Fruit fly (Drosophila melanogaster): ENCODE results near the gene CG5645.

The CG5645 gene

dm6 chr3L:12096799-12097662, 39.5 kb downstream of the CG5645 start (continued):
- TF ChIP-seq Eip74EF (GFP tag; optimal IDR thresholded peaks at IDR 0.05), result peak in 1 of 2 experiments; percentile 1
- TF ChIP-seq CG34376 (GFP tag; optimal IDR thresholded peaks at IDR 0.05), result no peak
- no peak for TF ChIP-seq Chrac-16 (GFP tag; optimal IDR thresholded peaks at IDR 0.05)
- peak; percentile 28 for TF ChIP-seq dmrt99B (tag; optimal IDR thresholded peaks at IDR 0.05)
- TF ChIP-seq schlank (tag; optimal IDR thresholded peaks at IDR 0.05), result no peak
- TF ChIP-seq amos (GFP tag; IDR thresholded peaks at IDR 0.05; ENCODE audit: partially characterized antibody), result no peak
- TF ChIP-seq CG32767 (GFP tag; IDR thresholded peaks at IDR 0.05), result 0 out of 2 replicates have a peak, but pooled peaks have one; percentile 16
- peak; percentile 25 for TF ChIP-seq Blimp-1 (GFP tag; optimal IDR thresholded peaks at IDR 0.05)
- no peak for TF ChIP-seq CG15601 (tag; optimal IDR thresholded peaks at IDR 0.05)
- no peak for TF ChIP-seq scrt (GFP tag; optimal IDR thresholded peaks at IDR 0.05)
- TF ChIP-seq trem (tag; optimal IDR thresholded peaks at IDR 0.05), result peak; percentile 24
- peak; percentile 63; the same call in 1 of the 2 replicates for TF ChIP-seq Drgx (GFP tag; IDR thresholded peaks at IDR 0.05)
- no peak for TF ChIP-seq CG32772 (GFP tag; IDR thresholded peaks at IDR 0.05)
- no peak for TF ChIP-seq pho (GFP tag; optimal IDR thresholded peaks at IDR 0.05)
- peak; percentile 5 for TF ChIP-seq tin (GFP tag; optimal IDR thresholded peaks at IDR 0.05)
- TF ChIP-seq CG18262 (tag; optimal IDR thresholded peaks at IDR 0.05), result peak; percentile 43
- TF ChIP-seq CG2712 (tag; optimal IDR thresholded peaks at IDR 0.05), result peak; percentile 56
- peak; percentile 22 for TF ChIP-seq Asciz (GFP tag; optimal IDR thresholded peaks at IDR 0.05)
- peak; percentile 16 for TF ChIP-seq Fer3 (tag; optimal IDR thresholded peaks at IDR 0.05)
- TF ChIP-seq Xrp1 (GFP tag; IDR thresholded peaks at IDR 0.05), result peak; percentile 64
- TF ChIP-seq CG5245 (GFP tag; optimal IDR thresholded peaks at IDR 0.05), result no peak
- TF ChIP-seq hkb (optimal IDR thresholded peaks at IDR 0.05), result no peak
- 0 out of 2 replicates have a peak, but pooled peaks have one; percentile 14 for TF ChIP-seq hkb (GFP tag; IDR thresholded peaks at IDR 0.05)
- no peak for TF ChIP-seq sens-2 (GFP tag; IDR thresholded peaks at IDR 0.05)
- peak; percentile 6 for TF ChIP-seq CG8924 (tag; optimal IDR thresholded peaks at IDR 0.05)
- TF ChIP-seq CG14710 (tag; optimal IDR thresholded peaks at IDR 0.05), result peak; percentile 11
- TF ChIP-seq tll (GFP tag; optimal IDR thresholded peaks at IDR 0.05), result no peak
- peak; percentile 42 for TF ChIP-seq grau (tag; optimal IDR thresholded peaks at IDR 0.05)
- no peak for TF ChIP-seq Poxn (GFP tag; IDR thresholded peaks at IDR 0.05)
- no peak for TF ChIP-seq trh (GFP tag; optimal IDR thresholded peaks at IDR 0.05)
- TF ChIP-seq sd (tag; optimal IDR thresholded peaks at IDR 0.05), result no peak
- no peak for TF ChIP-seq CG8765 (GFP tag; IDR thresholded peaks at IDR 0.05)
- peak; percentile 6 for TF ChIP-seq lilli (GFP tag; optimal IDR thresholded peaks at IDR 0.05)
- peak; percentile 43 for TF ChIP-seq Xbp1 (GFP tag; optimal IDR thresholded peaks at IDR 0.05)
- TF ChIP-seq CG9215 (GFP tag; IDR thresholded peaks at IDR 0.05), result no peak
- TF ChIP-seq pzg (GFP tag; optimal IDR thresholded peaks at IDR 0.05), result no peak
- no peak for TF ChIP-seq Sry-β (GFP tag; optimal IDR thresholded peaks at IDR 0.05)
- no peak for TF ChIP-seq croc (GFP tag; conservative IDR thresholded peaks at IDR 0.05)
- peak; percentile 23 to 30 for TF ChIP-seq bsh (GFP tag; optimal IDR thresholded peaks at IDR 0.05)
- peak; percentile 31 for TF ChIP-seq chn (GFP tag; optimal IDR thresholded peaks at IDR 0.05)
- no peak for TF ChIP-seq jing (GFP tag; optimal IDR thresholded peaks at IDR 0.05)
- peak; percentile 15 for TF ChIP-seq Hr3 (GFP tag; optimal IDR thresholded peaks at IDR 0.05)
- no peak for TF ChIP-seq D19B (GFP tag; optimal IDR thresholded peaks at IDR 0.05)
- TF ChIP-seq Ets97D (GFP tag; optimal IDR thresholded peaks at IDR 0.05), result no peak
- no peak for TF ChIP-seq psq (GFP tag; optimal IDR thresholded peaks at IDR 0.05)
- peak; percentile 42; the same call in 1 of the 2 replicates for TF ChIP-seq CG17328 (GFP tag; IDR thresholded peaks at IDR 0.05)
- TF ChIP-seq Dbx (GFP tag; IDR thresholded peaks at IDR 0.05), result no peak
- no peak for TF ChIP-seq exex (tag; optimal IDR thresholded peaks at IDR 0.05)
- TF ChIP-seq Sry-δ (GFP tag; optimal IDR thresholded peaks at IDR 0.05), result no peak
